Worm (Caenorhabditis elegans): ENCODE results near the gene irld-34.

The irld-34 gene

ce11 chrIII:9112479-9112878 lies 42.4 kb upstream of the irld-34 start:
- peak; percentile 17 for TF ChIP-seq nhr-25 (tag; optimal IDR thresholded peaks at IDR 0.05)
- no peak for TF ChIP-seq sea-2 (GFP tag; optimal IDR thresholded peaks at IDR 0.05)

DNA sequence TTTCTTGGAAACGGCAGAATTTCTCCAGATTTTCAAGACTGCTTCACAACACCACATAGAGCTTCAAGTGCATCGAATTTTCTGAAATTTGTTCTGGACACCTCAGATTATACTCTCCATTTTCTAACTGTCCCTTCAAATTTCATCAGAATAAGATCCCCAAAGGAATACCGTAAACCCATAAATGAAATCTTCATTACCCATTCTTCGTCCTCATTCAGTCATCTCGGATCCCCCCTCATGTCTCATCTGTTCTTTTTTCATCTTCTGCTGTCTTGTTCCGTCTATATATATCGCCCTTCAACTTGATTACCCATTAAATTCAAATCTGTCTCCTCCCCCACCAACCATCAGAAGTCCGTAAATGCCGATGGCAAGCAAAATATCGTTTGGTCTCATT lies 40.8 kb upstream of the irld-34 start:
- TF ChIP-seq mdl-1 (tag; optimal IDR thresholded peaks at IDR 0.05) (no peak), unc-62 (GFP tag; optimal IDR thresholded peaks at IDR 0.05) (no peak), ztf-4 (tag; optimal IDR thresholded peaks at IDR 0.05) (no peak), nhr-25 (tag; optimal IDR thresholded peaks at IDR 0.05) (no peak), nhr-12 (tag; optimal IDR thresholded peaks at IDR 0.05) (no peak), mml-1 (tag; optimal IDR thresholded peaks at IDR 0.05) (no peak), egl-27 (tag; optimal IDR thresholded peaks at IDR 0.05) (no peak), sea-2 (GFP tag; optimal IDR thresholded peaks at IDR 0.05) (no peak), lin-39 (tag; optimal IDR thresholded peaks at IDR 0.05) (no peak), elt-2 (tag; optimal IDR thresholded peaks at IDR 0.05) (no peak), elt-3 (tag; optimal IDR thresholded peaks at IDR 0.05) (no peak), ztf-11 (tag; optimal IDR thresholded peaks at IDR 0.05) (no peak), zag-1 (tag; optimal IDR thresholded peaks at IDR 0.05) (no peak), nhr-23 (tag; optimal IDR thresholded peaks at IDR 0.05) (no peak), jun-1 (tag; optimal IDR thresholded peaks at IDR 0.05) (no peak), eor-1 (tag; optimal IDR thresholded peaks at IDR 0.05) (no peak), tbx-2 (tag; optimal IDR thresholded peaks at IDR 0.05) (no peak), nhr-76 (tag; optimal IDR thresholded peaks at IDR 0.05) (no peak)

DNA sequence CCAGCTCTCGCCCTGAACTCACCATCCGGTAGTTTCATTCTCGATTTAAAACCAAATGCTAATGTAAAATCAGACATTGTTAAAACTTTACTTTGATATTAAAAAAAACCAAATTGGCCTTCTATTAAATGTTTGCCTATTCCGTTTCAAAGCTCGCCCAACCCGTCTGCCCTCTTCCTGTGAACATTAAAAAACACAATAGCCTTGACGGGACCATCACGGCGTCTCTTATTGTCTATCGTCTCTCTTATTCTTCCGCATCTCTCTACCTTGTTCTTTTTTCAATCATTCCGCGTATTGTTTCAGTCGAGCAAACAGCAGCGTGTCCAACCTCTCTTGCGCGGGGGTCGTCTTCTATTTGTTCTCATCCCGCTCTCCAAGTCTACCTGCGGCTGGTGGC lies 40.2 kb upstream of the irld-34 start, which contains the start of gene ZK512.1:
Gene ZK512.1 (plus strand): TSS at position 301 of the 400 bp plus-strand sequence.
- TF ChIP-seq zag-1 (tag; optimal IDR thresholded peaks at IDR 0.05), result no peak
- no peak for TF ChIP-seq lin-15B (tag; optimal IDR thresholded peaks at IDR 0.05)
- TF ChIP-seq pqm-1 (tag; optimal IDR thresholded peaks at IDR 0.05), result no peak
- TF ChIP-seq mml-1 (tag; optimal IDR thresholded peaks at IDR 0.05), result no peak
- TF ChIP-seq ztf-4 (tag; optimal IDR thresholded peaks at IDR 0.05), result no peak
- no peak for TF ChIP-seq snpc-4 (tag; optimal IDR thresholded peaks at IDR 0.05)

DNA sequence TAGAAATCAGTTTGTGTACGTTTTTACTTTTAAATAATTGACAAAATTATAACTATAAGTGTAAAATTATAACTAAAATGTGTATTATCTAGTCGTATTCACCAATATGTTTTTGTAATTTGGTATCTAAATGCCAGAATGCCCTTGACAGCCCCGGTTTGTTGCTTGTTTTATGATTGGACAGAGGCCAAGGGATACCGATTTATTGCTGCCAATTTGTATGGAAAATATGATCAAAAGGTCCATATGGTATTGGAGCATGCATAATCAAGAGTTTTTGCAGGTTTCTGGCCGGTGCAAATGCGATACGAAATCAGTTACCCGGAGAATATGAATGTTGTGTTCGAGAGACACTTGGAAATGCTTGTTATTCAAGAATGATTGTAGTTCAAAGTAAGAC lies 39.1 kb upstream of the irld-34 start:
- no peak for TF ChIP-seq unc-39 (tag; optimal IDR thresholded peaks at IDR 0.05)
- TF ChIP-seq ama-1 (optimal IDR thresholded peaks at IDR 0.05), result no peak
- no peak for TF ChIP-seq nhr-28 (tag; optimal IDR thresholded peaks at IDR 0.05)
- TF ChIP-seq mml-1 (tag; optimal IDR thresholded peaks at IDR 0.05), result no peak
- no peak for TF ChIP-seq ztf-4 (tag; optimal IDR thresholded peaks at IDR 0.05)
- TF ChIP-seq ceh-82 (tag; optimal IDR thresholded peaks at IDR 0.05), result no peak
- TF ChIP-seq pqm-1 (tag; optimal IDR thresholded peaks at IDR 0.05), result no peak
- TF ChIP-seq nhr-23 (tag; optimal IDR thresholded peaks at IDR 0.05), result no peak
- no peak for TF ChIP-seq ZK546.5 (tag; optimal IDR thresholded peaks at IDR 0.05)
- no peak for TF ChIP-seq elt-1 (tag; optimal IDR thresholded peaks at IDR 0.05)
- TF ChIP-seq nhr-11 (tag; optimal IDR thresholded peaks at IDR 0.05), result no peak
- no peak for TF ChIP-seq skn-1 (tag; optimal IDR thresholded peaks at IDR 0.05)
- TF ChIP-seq nhr-12 (tag; optimal IDR thresholded peaks at IDR 0.05), result no peak
- TF ChIP-seq aly-2 (tag; optimal IDR thresholded peaks at IDR 0.05), result no peak
- TF ChIP-seq mdl-1 (tag; optimal IDR thresholded peaks at IDR 0.05), result no peak
- no peak for TF ChIP-seq pha-4 (tag; optimal IDR thresholded peaks at IDR 0.05)
- TF ChIP-seq zag-1 (tag; optimal IDR thresholded peaks at IDR 0.05), result no peak

DNA sequence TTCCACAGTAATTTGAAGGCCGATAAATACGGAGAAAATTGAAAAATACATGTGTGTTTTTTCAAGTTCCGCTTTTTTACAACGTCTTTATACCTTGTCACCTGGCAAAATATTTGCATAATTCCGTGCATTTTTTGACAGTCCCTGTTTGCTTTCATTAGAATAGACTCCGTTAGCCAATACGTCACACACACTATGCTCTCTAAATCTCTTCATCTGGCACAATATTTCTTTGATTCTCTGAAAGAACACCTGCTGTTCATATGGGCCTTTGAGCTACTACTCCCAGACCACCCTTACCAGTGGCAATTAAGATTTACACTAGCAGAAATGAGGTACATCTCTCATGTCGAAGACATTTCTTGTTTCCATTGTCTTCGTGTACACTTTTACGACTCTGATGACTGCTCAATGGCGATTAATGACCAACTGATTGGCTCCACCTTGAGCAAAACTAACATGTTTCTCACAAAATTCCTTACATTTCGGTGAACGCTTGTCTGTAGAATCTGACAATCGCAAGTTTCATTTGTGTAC lies 36.5 kb upstream of the irld-34 start, which contains the start of gene grl-11:
Gene grl-11 (minus strand): TSS at position 51 of the 537 bp plus-strand sequence.
- TF ChIP-seq snpc-4 (tag; optimal IDR thresholded peaks at IDR 0.05) (no peak), nhr-28 (tag; optimal IDR thresholded peaks at IDR 0.05) (no peak), ztf-4 (tag; optimal IDR thresholded peaks at IDR 0.05) (no peak), pqm-1 (tag; optimal IDR thresholded peaks at IDR 0.05) (no peak), egl-27 (tag; optimal IDR thresholded peaks at IDR 0.05) (no peak), jun-1 (tag; optimal IDR thresholded peaks at IDR 0.05) (no peak), tbx-2 (tag; optimal IDR thresholded peaks at IDR 0.05) (no peak), egl-5 (tag; optimal IDR thresholded peaks at IDR 0.05) (no peak), lin-15B (tag; optimal IDR thresholded peaks at IDR 0.05) (no peak), nhr-12 (tag; optimal IDR thresholded peaks at IDR 0.05) (no peak), skn-1 (tag; optimal IDR thresholded peaks at IDR 0.05) (no peak), elt-3 (tag; optimal IDR thresholded peaks at IDR 0.05) (no peak), daf-12 (tag; optimal IDR thresholded peaks at IDR 0.05) (no peak), eor-1 (tag; optimal IDR thresholded peaks at IDR 0.05) (no peak), lsy-12 (tag; optimal IDR thresholded peaks at IDR 0.05) (no peak), hmg-11 (tag; optimal IDR thresholded peaks at IDR 0.05) (no peak), nhr-77 (tag; optimal IDR thresholded peaks at IDR 0.05) (no peak), aly-2 (tag; optimal IDR thresholded peaks at IDR 0.05) (no peak), mml-1 (tag; optimal IDR thresholded peaks at IDR 0.05) (no peak), fos-1 (tag; optimal IDR thresholded peaks at IDR 0.05) (no peak)

Data from whole organism, L3 larva.